Fruit fly (Drosophila melanogaster) whole organism: Measurements from ENCODE around the gene Osi11.

Experiments
- CG8478 ChIP-seq: fragments of >200 bp; optimal IDR thresholded peaks from 2 replicates; lab custom pipeline; 2018; ENCODE audit warnings: inconsistent platforms
- EcR ChIP-seq, 2 experiments: fragments of >200 bp; optimal IDR thresholded peaks; 2 replicates each; lab custom pipeline; 2017; ENCODE audit warnings: missing biosample characterization in 2 of 2, missing genetic modification characterization in 2 of 2, missing genetic modification reagents in 2 of 2
- pan ChIP-seq: fragments of >200 bp; optimal IDR thresholded peaks from 2 replicates; lab custom pipeline; 2017
- psq ChIP-seq: fragments of >200 bp; optimal IDR thresholded peaks from 2 replicates; lab custom pipeline; 2017
- usp ChIP-seq: fragments of >200 bp; optimal IDR thresholded peaks from 2 replicates; lab custom pipeline; 2017; ENCODE audit warnings: missing biosample characterization, missing genetic modification characterization, mixed read lengths

DNA sequence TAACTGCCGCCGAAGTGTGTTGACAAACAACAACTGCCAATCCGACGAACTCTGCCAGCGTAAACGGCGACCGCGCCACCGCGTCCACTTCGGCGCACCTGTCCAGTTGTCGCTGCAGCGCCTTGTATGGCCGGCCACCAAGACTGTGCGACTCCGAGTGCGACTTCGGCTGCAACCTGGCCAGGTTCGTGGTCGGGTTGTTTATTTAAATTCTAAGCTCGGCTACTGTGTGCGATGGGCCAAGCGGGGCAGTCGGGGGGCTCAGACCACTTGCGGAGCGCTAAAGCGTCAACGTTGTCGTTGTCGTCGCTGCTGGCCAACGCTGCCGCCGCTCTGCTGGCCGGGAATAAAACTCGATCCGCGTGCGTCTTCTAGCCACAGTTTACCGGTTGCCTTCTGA lies 8.7 kb downstream of the Osi11 start, which contains the start of gene Osi9:
- no peak for TF ChIP-seq psq (lab: Kevin White, UChicago)
- TF ChIP-seq pan, result no peak
- no peak for TF ChIP-seq CG8478 (lab: Kevin White, UChicago)
- TF ChIP-seq usp (GFP tag; lab: Kevin White, UChicago), result no peak
- TF ChIP-seq EcR (GFP tag; optimal IDR thresholded peaks at IDR 0.05; lab: Kevin White, UChicago), result no peak
